Fruit fly (Drosophila melanogaster): ENCODE results near the gene nanos.

Gene nanos

DNA sequence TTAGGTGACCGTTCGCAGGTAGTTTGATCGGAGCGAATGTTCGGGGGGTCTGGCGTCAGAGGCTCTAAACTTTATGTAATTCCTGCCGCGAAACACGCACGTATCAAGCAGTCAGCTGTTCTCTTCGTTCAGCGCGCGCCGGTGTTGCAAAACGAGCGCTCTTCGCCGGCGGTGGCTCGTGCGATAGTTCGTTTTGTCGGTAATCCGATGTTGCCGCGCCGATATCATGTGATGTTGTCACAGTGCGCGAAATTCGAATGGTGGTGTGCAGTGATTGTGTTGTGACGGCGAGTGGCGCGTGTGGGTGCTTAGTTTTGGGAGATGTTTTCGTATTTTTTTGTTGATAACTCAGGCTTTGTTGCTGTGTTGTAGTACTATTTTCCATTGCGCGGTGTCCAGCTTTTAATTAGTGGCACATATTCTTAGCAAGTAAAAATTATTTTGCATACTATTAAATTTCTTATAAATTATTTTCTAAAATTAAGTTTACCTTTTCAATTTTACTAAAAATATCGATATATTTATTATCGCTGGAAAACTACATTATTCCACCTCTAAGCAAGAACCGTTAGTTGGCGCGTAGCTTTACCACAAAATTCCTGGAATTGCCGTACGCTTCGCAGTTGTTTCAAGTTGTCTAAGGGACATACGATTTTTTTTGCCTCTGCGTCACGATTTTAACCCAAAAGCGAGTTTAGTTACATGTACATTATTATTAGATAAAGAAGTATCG, at the start of gene nanos:
nanos (plus strand) TSS at position 569 of the 733 bp plus-strand sequence.
- TF ChIP-seq CG7101 (tag; optimal IDR thresholded peaks at IDR 0.05) (peak; percentile 72), CG12768 (GFP tag; optimal IDR thresholded peaks at IDR 0.05) (peak; percentile 79), tj (GFP tag; optimal IDR thresholded peaks at IDR 0.05) (peak; percentile 4), CG33017 (tag; optimal IDR thresholded peaks at IDR 0.05) (peak; percentile 23), cnc (optimal IDR thresholded peaks at IDR 0.05) (no peak), Clk (GFP tag; optimal IDR thresholded peaks at IDR 0.05) (peak; percentile 62), bab1 (GFP tag; optimal IDR thresholded peaks at IDR 0.05) (peak; percentile 80), toe (GFP tag; optimal IDR thresholded peaks at IDR 0.05) (peak; percentile 75), Mnt (GFP tag; optimal IDR thresholded peaks at IDR 0.05) (peak; percentile 91), ovo (GFP tag; optimal IDR thresholded peaks at IDR 0.05) (peak; percentile 66), CG7045 (GFP tag; optimal IDR thresholded peaks at IDR 0.05) (peak; percentile 67), Crg-1 (GFP tag; optimal IDR thresholded peaks at IDR 0.05) (peak; percentile 91), CG14711 (tag; optimal IDR thresholded peaks at IDR 0.05) (peak; percentile 40), Hr96 (GFP tag; optimal IDR thresholded peaks at IDR 0.05) (peak; percentile 74), cic (GFP tag; optimal IDR thresholded peaks at IDR 0.05) (peak; percentile 54), CG11617 (GFP tag; optimal IDR thresholded peaks at IDR 0.05) (peak; percentile 39), kay (GFP tag; ENCODE audit: borderline replicate concordance) (peak; percentile 74), CG1620 (GFP tag; optimal IDR thresholded peaks at IDR 0.05) (peak; percentile 94), CG5204 (GFP tag; optimal IDR thresholded peaks at IDR 0.05) (no peak), pad (GFP tag; optimal IDR thresholded peaks at IDR 0.05) (peak; percentile 78)

DNA sequence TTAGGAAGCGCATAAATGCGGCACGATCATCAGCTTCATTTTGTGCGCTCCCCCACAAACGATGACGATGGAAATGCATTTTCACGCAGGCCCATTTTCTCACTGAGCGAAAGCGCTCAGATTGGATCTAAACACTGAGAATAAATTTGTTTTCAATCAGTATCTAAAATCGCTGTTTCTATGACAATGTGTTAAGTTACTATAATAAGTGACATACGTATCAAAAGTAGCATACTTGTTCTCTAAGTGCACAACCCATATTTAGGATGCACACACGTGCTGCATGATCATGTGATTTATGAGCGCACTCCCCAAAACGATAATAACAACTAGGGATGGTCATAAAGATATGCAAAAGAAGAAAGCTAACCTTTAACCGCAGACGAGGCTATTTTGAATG, 48.9 kb upstream of the nanos start:
- TF ChIP-seq pad (GFP tag; optimal IDR thresholded peaks at IDR 0.05) (no peak), CG7101 (tag; optimal IDR thresholded peaks at IDR 0.05) (no peak), CG1620 (GFP tag; optimal IDR thresholded peaks at IDR 0.05) (no peak), CG14711 (tag; optimal IDR thresholded peaks at IDR 0.05) (no peak), toe (GFP tag; optimal IDR thresholded peaks at IDR 0.05) (no peak), CG7045 (GFP tag; optimal IDR thresholded peaks at IDR 0.05) (no peak), CG11617 (GFP tag; optimal IDR thresholded peaks at IDR 0.05) (no peak), bab1 (GFP tag; optimal IDR thresholded peaks at IDR 0.05) (no peak), Crg-1 (GFP tag; optimal IDR thresholded peaks at IDR 0.05) (no peak)

DNA sequence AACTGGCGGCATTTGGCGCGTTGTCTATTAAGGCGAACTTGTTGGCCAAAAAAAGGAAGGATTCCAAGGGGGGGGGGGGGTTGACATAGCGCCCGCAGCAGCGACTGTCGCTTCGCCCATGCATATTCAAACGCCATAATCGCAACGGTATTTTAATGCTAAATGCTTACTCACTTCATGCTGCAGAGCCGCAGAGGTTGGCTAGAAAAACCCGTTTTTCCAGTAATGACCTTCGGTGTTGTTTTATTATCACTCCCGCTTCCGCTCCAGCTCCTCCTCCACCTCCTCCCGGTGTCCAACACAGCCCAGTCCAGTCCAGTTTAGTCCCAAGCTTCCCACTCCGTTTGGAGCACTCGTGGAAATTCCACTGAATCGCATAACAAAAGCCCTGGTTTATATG, 45.9 kb upstream of the nanos start:
- TF ChIP-seq toe (GFP tag; optimal IDR thresholded peaks at IDR 0.05) (no peak), CG7101 (tag; optimal IDR thresholded peaks at IDR 0.05) (no peak), cic (GFP tag; optimal IDR thresholded peaks at IDR 0.05) (no peak), Clk (GFP tag; optimal IDR thresholded peaks at IDR 0.05) (no peak), CG14711 (tag; optimal IDR thresholded peaks at IDR 0.05) (no peak), CG7045 (GFP tag; optimal IDR thresholded peaks at IDR 0.05) (no peak), cnc (optimal IDR thresholded peaks at IDR 0.05) (no peak), bab1 (GFP tag; optimal IDR thresholded peaks at IDR 0.05) (no peak), pad (GFP tag; optimal IDR thresholded peaks at IDR 0.05) (no peak), CG12768 (GFP tag; optimal IDR thresholded peaks at IDR 0.05) (no peak), tj (GFP tag; optimal IDR thresholded peaks at IDR 0.05) (no peak), Crg-1 (GFP tag; optimal IDR thresholded peaks at IDR 0.05) (no peak), ovo (GFP tag; optimal IDR thresholded peaks at IDR 0.05) (no peak), Hr96 (GFP tag; optimal IDR thresholded peaks at IDR 0.05) (no peak), CG33017 (tag; optimal IDR thresholded peaks at IDR 0.05) (no peak), CG1620 (GFP tag; optimal IDR thresholded peaks at IDR 0.05) (no peak), CG5204 (GFP tag; optimal IDR thresholded peaks at IDR 0.05) (no peak), kay (GFP tag; ENCODE audit: borderline replicate concordance) (no peak)

DNA sequence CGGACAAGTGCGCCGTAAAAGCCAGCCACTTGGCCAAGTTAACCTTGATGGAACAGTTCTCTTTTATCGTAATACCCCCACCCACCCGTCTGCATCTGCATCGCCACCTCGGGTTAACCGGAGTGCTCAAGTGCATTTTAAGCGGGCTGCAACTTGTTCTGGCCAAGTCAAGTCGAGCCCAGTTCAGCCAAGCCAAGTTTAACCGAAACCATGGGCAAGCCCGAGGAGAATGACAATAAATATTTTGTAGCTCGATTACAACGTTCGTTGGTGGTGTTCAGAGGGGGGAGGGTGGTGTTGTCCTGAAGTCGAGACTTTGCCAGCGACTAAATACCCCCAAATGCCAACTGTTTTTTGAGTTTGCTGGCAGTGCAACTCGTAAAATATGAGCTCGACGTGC, 44.7 kb upstream of the nanos start:
- peak; percentile 74 for TF ChIP-seq tj (GFP tag; optimal IDR thresholded peaks at IDR 0.05)
- no peak for TF ChIP-seq Crg-1 (GFP tag; optimal IDR thresholded peaks at IDR 0.05)

DNA sequence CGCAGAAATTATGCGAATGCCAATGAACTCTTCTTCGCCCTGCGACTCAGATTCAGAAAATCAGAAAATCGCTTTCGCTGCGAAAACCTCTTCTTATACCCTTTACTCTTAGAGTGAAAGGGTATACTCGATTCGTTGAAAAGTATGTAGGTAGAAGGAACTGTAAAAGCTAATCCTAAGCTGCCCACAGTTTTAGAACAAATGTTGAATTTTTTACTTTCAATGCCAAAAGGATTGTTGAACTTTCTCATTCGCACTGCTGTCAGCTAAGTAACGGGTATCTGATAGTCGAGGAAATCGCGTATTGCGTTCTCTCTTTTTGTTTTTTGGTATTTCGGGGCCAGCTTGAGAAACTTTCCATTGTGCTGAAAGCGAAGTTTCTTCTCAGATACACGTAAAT, 43.2 kb upstream of the nanos start:
- TF ChIP-seq Crg-1 (GFP tag; optimal IDR thresholded peaks at IDR 0.05) (no peak), pad (GFP tag; optimal IDR thresholded peaks at IDR 0.05) (no peak), Clk (GFP tag; optimal IDR thresholded peaks at IDR 0.05) (no peak), cnc (optimal IDR thresholded peaks at IDR 0.05) (no peak), Hr96 (GFP tag; optimal IDR thresholded peaks at IDR 0.05) (no peak), tj (GFP tag; optimal IDR thresholded peaks at IDR 0.05) (peak; percentile 66), bab1 (GFP tag; optimal IDR thresholded peaks at IDR 0.05) (peak; percentile 73), CG7045 (GFP tag; optimal IDR thresholded peaks at IDR 0.05) (no peak), CG33017 (tag; optimal IDR thresholded peaks at IDR 0.05) (no peak), CG1620 (GFP tag; optimal IDR thresholded peaks at IDR 0.05) (no peak), CG7101 (tag; optimal IDR thresholded peaks at IDR 0.05) (no peak), ovo (GFP tag; optimal IDR thresholded peaks at IDR 0.05) (no peak), CG12768 (GFP tag; optimal IDR thresholded peaks at IDR 0.05) (no peak)

DNA sequence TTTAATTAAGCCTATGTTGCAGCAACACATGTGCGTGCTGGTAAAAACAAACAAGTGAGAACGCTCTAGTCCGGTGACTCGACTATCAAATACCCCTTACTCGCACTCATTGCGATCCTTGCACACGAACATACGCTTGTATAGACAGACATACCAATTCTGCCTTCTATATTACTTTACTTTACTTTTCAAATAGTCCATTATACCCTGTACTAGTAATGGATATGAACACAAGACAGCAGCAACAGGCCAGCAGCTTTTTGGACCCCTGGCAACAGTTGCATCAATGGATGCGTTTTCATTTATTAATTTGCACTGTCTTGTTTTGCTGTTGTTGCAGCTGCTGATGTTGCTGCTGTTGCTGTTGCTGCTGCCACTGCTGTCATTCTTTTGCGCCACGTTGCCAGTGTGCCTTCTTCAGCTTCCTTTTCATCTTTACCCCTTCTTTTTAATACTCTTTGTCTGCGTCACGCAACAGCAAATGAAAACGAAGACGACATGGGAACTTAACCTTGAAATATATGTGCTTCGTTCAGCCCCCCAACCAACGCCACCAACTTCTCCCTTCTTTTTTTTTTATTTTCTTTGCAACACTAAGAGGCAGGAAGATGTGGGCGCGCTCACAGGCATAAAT, 38.4 kb upstream of the nanos start:
- TF ChIP-seq CG7101 (tag; optimal IDR thresholded peaks at IDR 0.05) (no peak), CG7045 (GFP tag; optimal IDR thresholded peaks at IDR 0.05) (no peak), Crg-1 (GFP tag; optimal IDR thresholded peaks at IDR 0.05) (no peak), kay (GFP tag; ENCODE audit: borderline replicate concordance) (no peak), toe (GFP tag; optimal IDR thresholded peaks at IDR 0.05) (no peak), CG12768 (GFP tag; optimal IDR thresholded peaks at IDR 0.05) (no peak), ovo (GFP tag; optimal IDR thresholded peaks at IDR 0.05) (no peak), Clk (GFP tag; optimal IDR thresholded peaks at IDR 0.05) (no peak), pad (GFP tag; optimal IDR thresholded peaks at IDR 0.05) (no peak), CG5204 (GFP tag; optimal IDR thresholded peaks at IDR 0.05) (no peak), CG1620 (GFP tag; optimal IDR thresholded peaks at IDR 0.05) (no peak)

Measured in whole organism, adult.